Fruit fly (Drosophila melanogaster) whole organism, embryonic: Measurements from ENCODE around the gene CG10254.
A peak's percentile ranks its signal among the peaks of the same experiment; 100 is the strongest.

Source experiments
- BEAF-32 ChIP-seq: fragments of 200-800 bp; sonication (Bioruptor generic); optimal IDR thresholded peaks from 3 replicates; lab custom pipeline; 2017; ENCODE audit warnings: missing biosample characterization, missing genetic modification characterization, mild to moderate bottlenecking, moderate library complexity, missing genetic modification reagents
- CG11696 ChIP-seq: fragments of 200-800 bp; sonication (Bioruptor generic); IDR thresholded peaks from 2 replicates; pipeline ENCODE4 v1.3.6; 2022; ENCODE audit warnings: missing biosample characterization, missing genetic modification characterization
- CG12942 ChIP-seq: fragments of 200-800 bp; sonication (Bioruptor generic); optimal IDR thresholded peaks from 3 replicates; lab custom pipeline; 2016; ENCODE audit warnings: missing biosample characterization, missing genetic modification characterization
- CG13123 ChIP-seq: fragments of 200-800 bp; sonication (Bioruptor generic); optimal IDR thresholded peaks from 2 replicates; lab custom pipeline; 2016; ENCODE audit warnings: missing biosample characterization, missing genetic modification characterization
- CG13775 ChIP-seq: fragments of 200-800 bp; sonication (Bioruptor generic); optimal IDR thresholded peaks from 3 replicates; lab custom pipeline; 2017; ENCODE audit warnings: missing biosample characterization, mild to moderate bottlenecking, missing genetic modification characterization
- CG14710 ChIP-seq: fragments of 200-800 bp; sonication (Bioruptor generic); optimal IDR thresholded peaks from 3 replicates; lab custom pipeline; 2019; ENCODE audit warnings: missing biosample characterization, mild to moderate bottlenecking, missing genetic modification characterization, moderate library complexity
- CG17612 ChIP-seq: fragments of 200-800 bp; sonication (Bioruptor generic); IDR thresholded peaks from 2 replicates; pipeline ENCODE4 v1.3.6; 2022; ENCODE audit warnings: missing biosample characterization, missing genetic modification characterization
- CG1832 ChIP-seq: fragments of 200-800 bp; sonication (Bioruptor generic); optimal IDR thresholded peaks from 2 replicates; lab custom pipeline; 2017; ENCODE audit warnings: missing biosample characterization, mild to moderate bottlenecking, missing genetic modification characterization, inconsistent platforms
- CG2116 ChIP-seq: fragments of 200-800 bp; sonication (Bioruptor generic); optimal IDR thresholded peaks from 3 replicates; lab custom pipeline; 2018; ENCODE audit warnings: missing biosample characterization, mild to moderate bottlenecking, missing genetic modification characterization
- CG2678 ChIP-seq: fragments of 200-800 bp; sonication (Bioruptor generic); optimal IDR thresholded peaks from 3 replicates; lab custom pipeline; 2019; ENCODE audit warnings: missing biosample characterization, mild to moderate bottlenecking, missing genetic modification characterization, moderate library complexity
- CG32767 ChIP-seq: fragments of 200-800 bp; sonication (Bioruptor generic); IDR thresholded peaks from 2 replicates; pipeline ENCODE4 v1.3.6; 2022; ENCODE audit warnings: missing biosample characterization, missing genetic modification characterization
- CG4360 ChIP-seq: fragments of 200-800 bp; sonication (Bioruptor generic); IDR thresholded peaks from 2 replicates; pipeline ENCODE4 v1.3.6; 2022; ENCODE audit warnings: missing biosample characterization, missing genetic modification characterization
- CG5953 ChIP-seq: fragments of 200-800 bp; sonication (Bioruptor generic); IDR thresholded peaks from 2 replicates; pipeline ENCODE4 v1.3.6; 2022; ENCODE audit warnings: missing biosample characterization, missing genetic modification characterization
- CG6175 ChIP-seq: fragments of 200-800 bp; sonication (Bioruptor generic); IDR thresholded peaks from 3 replicates; pipeline ENCODE4 v1.3.6; 2022; ENCODE audit warnings: missing biosample characterization, missing genetic modification characterization
- CG7928 ChIP-seq: fragments of 200-800 bp; sonication (Bioruptor generic); optimal IDR thresholded peaks from 2 replicates; lab custom pipeline; 2017; ENCODE audit warnings: missing biosample characterization, mild to moderate bottlenecking, missing genetic modification characterization
- CG8359 ChIP-seq: fragments of 200-800 bp; sonication (Bioruptor generic); optimal IDR thresholded peaks from 2 replicates; lab custom pipeline; 2017; ENCODE audit warnings: missing biosample characterization, mild to moderate bottlenecking, missing genetic modification characterization, borderline replicate concordance
- CG9437 ChIP-seq: fragments of 200-800 bp; sonication (Bioruptor generic); optimal IDR thresholded peaks from 2 replicates; lab custom pipeline; 2018; ENCODE audit warnings: missing biosample characterization, mild to moderate bottlenecking, missing genetic modification characterization
- CHES-1-like ChIP-seq: fragments of 200-800 bp; sonication (Bioruptor generic); optimal IDR thresholded peaks from 2 replicates; lab custom pipeline; 2016; ENCODE audit warnings: missing biosample characterization, missing genetic modification characterization
- Camta ChIP-seq: fragments of 200-800 bp; sonication (Bioruptor generic); optimal IDR thresholded peaks from 2 replicates; lab custom pipeline; 2016; ENCODE audit warnings: missing biosample characterization, missing genetic modification characterization
- D19A ChIP-seq: fragments of 200-800 bp; optimal IDR thresholded peaks from 3 replicates; lab custom pipeline; 2019; ENCODE audit warnings: missing biosample characterization, mild to moderate bottlenecking, missing genetic modification characterization, moderate library complexity
- Dll ChIP-seq: fragments of 200-800 bp; sonication (Bioruptor generic); IDR thresholded peaks from 4 replicates; pipeline ENCODE4 v1.3.6; 2022; ENCODE audit warnings: missing biosample characterization, missing genetic modification characterization; ENCODE audit not compliant: partially characterized antibody
- Ets65A ChIP-seq: fragments of 200-800 bp; sonication (Bioruptor generic); peaks from one replicate; lab custom pipeline; 2016; ENCODE audit warnings: missing biosample characterization, missing genetic modification characterization
- Ets97D ChIP-seq: fragments of 200-800 bp; sonication (Bioruptor generic); optimal IDR thresholded peaks from 3 replicates; lab custom pipeline; 2016; ENCODE audit warnings: missing biosample characterization, missing genetic modification characterization
- Fer1 ChIP-seq: fragments of 200-800 bp; sonication (Bioruptor generic); optimal IDR thresholded peaks from 2 replicates; lab custom pipeline; 2017; ENCODE audit warnings: missing biosample characterization, mild to moderate bottlenecking, missing genetic modification characterization
- Hey ChIP-seq: fragments of 200-800 bp; sonication (Bioruptor generic); optimal IDR thresholded peaks from 3 replicates; lab custom pipeline; 2018; ENCODE audit warnings: missing biosample characterization, mild to moderate bottlenecking, missing genetic modification characterization
- Hmr ChIP-seq: fragments of 200-800 bp; sonication (Bioruptor generic); optimal IDR thresholded peaks from 3 replicates; lab custom pipeline; 2017; ENCODE audit warnings: mild to moderate bottlenecking, missing biosample characterization, missing genetic modification reagents, missing genetic modification characterization
- Lim3 ChIP-seq: fragments of 200-800 bp; sonication (Bioruptor generic); IDR thresholded peaks from 2 replicates; pipeline ENCODE4 v1.3.6; 2022; ENCODE audit warnings: missing biosample characterization, missing genetic modification characterization
- Med ChIP-seq: fragments of 200-800 bp; sonication (Bioruptor generic); peaks from one replicate; lab custom pipeline; 2016; ENCODE audit warnings: missing biosample characterization, missing genetic modification characterization, mild to moderate bottlenecking, inconsistent platforms, moderate library complexity
- Six4 ChIP-seq: fragments of 200-800 bp; sonication (Bioruptor generic); optimal IDR thresholded peaks from 2 replicates; lab custom pipeline; 2016; ENCODE audit warnings: missing biosample characterization, missing genetic modification characterization
- aop ChIP-seq: fragments of 200-800 bp; sonication (Bioruptor generic); IDR thresholded peaks from 2 replicates; pipeline ENCODE4 v1.3.6; 2022; ENCODE audit warnings: missing biosample characterization, missing genetic modification characterization
- az2 ChIP-seq: fragments of 200-800 bp; sonication (Bioruptor generic); optimal IDR thresholded peaks from 3 replicates; lab custom pipeline; 2016; ENCODE audit warnings: missing biosample characterization, missing genetic modification characterization
- bbx ChIP-seq: fragments of 200-800 bp; sonication (Bioruptor generic); IDR thresholded peaks from 2 replicates; pipeline ENCODE4 v1.3.6; 2022; ENCODE audit warnings: missing biosample characterization, missing genetic modification characterization; ENCODE audit not compliant: partially characterized antibody
- chm ChIP-seq: fragments of 200-800 bp; sonication (Bioruptor generic); IDR thresholded peaks from 2 replicates; pipeline ENCODE4 v1.3.6; 2022; ENCODE audit warnings: missing biosample characterization, missing genetic modification characterization
- da ChIP-seq: fragments of 200-800 bp; sonication (Bioruptor generic); optimal IDR thresholded peaks from 2 replicates; lab custom pipeline; 2016; ENCODE audit warnings: missing biosample characterization, missing genetic modification characterization
- dan ChIP-seq: fragments of 200-800 bp; sonication (Bioruptor generic); IDR thresholded peaks from 2 replicates; pipeline ENCODE4 v1.3.6; 2022; ENCODE audit warnings: missing biosample characterization, missing genetic modification characterization
- dysf ChIP-seq: fragments of 200-800 bp; sonication (Bioruptor generic); IDR thresholded peaks from 3 replicates; pipeline ENCODE4 v1.3.6; 2022; ENCODE audit warnings: missing biosample characterization, missing genetic modification characterization
- ftz-f1 ChIP-seq: fragments of 200-800 bp; sonication (Bioruptor generic); optimal IDR thresholded peaks from 2 replicates; lab custom pipeline; 2016; ENCODE audit warnings: missing biosample characterization, missing genetic modification characterization
- kni ChIP-seq: fragments of 200-800 bp; sonication (Bioruptor generic); optimal IDR thresholded peaks from 3 replicates; lab custom pipeline; 2017; ENCODE audit warnings: mild to moderate bottlenecking, missing biosample characterization, missing genetic modification reagents, missing genetic modification characterization
- nerfin-1 ChIP-seq: fragments of 200-800 bp; sonication (Bioruptor generic); optimal IDR thresholded peaks from 3 replicates; lab custom pipeline; 2019; ENCODE audit warnings: missing biosample characterization, mild to moderate bottlenecking, missing genetic modification characterization, moderate library complexity
- pita ChIP-seq: fragments of 200-800 bp; sonication (Bioruptor generic); optimal IDR thresholded peaks from 2 replicates; lab custom pipeline; 2017; ENCODE audit warnings: missing biosample characterization, mild to moderate bottlenecking, missing genetic modification characterization
- prd ChIP-seq, 3 experiments: fragments of >200 bp in 2 of 3; fragments of 200-800 bp in 1 of 3; sonication (Bioruptor generic) in 1 of 3; optimal IDR thresholded peaks in 2 of 3; IDR thresholded peaks in 1 of 3; 2 replicates in 2 of 3; 3 replicates in 1 of 3; pipeline versions ENCODE4 v1.3.6 to Lab custom; 2017 to 2022; ENCODE audit warnings: missing biosample characterization in 1 of 3, missing genetic modification characterization in 1 of 3
- pzg ChIP-seq: fragments of 200-800 bp; sonication (Bioruptor generic); optimal IDR thresholded peaks from 3 replicates; lab custom pipeline; 2018; ENCODE audit warnings: missing biosample characterization, mild to moderate bottlenecking, missing genetic modification characterization, moderate library complexity
- sc ChIP-seq, 3 experiments: fragments of >200 bp in 2 of 3; fragments of 200-800 bp in 1 of 3; sonication (Bioruptor generic) in 1 of 3; optimal IDR thresholded peaks; 2 replicates in 2 of 3; 3 replicates in 1 of 3; lab custom pipeline; 2017; ENCODE audit warnings: mild to moderate bottlenecking in 1 of 3, missing biosample characterization in 1 of 3, missing genetic modification characterization in 1 of 3, missing genetic modification reagents in 1 of 3
- sisA ChIP-seq: fragments of 200-800 bp; sonication (Bioruptor generic); IDR thresholded peaks from 2 replicates; pipeline ENCODE4 v1.3.6; 2022; ENCODE audit warnings: missing biosample characterization, missing genetic modification characterization
- sna ChIP-seq: fragments of 200-800 bp; sonication (Bioruptor generic); IDR thresholded peaks from 2 replicates; pipeline ENCODE4 v1.3.6; 2022; ENCODE audit warnings: missing biosample characterization, missing genetic modification characterization; ENCODE audit not compliant: partially characterized antibody
- stwl ChIP-seq: fragments of 200-800 bp; sonication (Bioruptor generic); optimal IDR thresholded peaks from 3 replicates; lab custom pipeline; 2018; ENCODE audit warnings: missing biosample characterization, mild to moderate bottlenecking, missing genetic modification characterization, moderate library complexity
- ttk ChIP-seq: fragments of 200-800 bp; sonication (Bioruptor generic); IDR thresholded peaks from 2 replicates; pipeline ENCODE4 v2.1.2; 2022; ENCODE audit warnings: missing biosample characterization, missing genetic modification characterization
- yki ChIP-seq: fragments of >200 bp; optimal IDR thresholded peaks from 3 replicates; lab custom pipeline; 2018
- z ChIP-seq: fragments of 200-800 bp; sonication (Bioruptor generic); IDR thresholded peaks from 3 replicates; pipeline ENCODE4 v1.3.6; 2022; ENCODE audit warnings: missing biosample characterization, missing genetic modification characterization

The CG10254 gene

DNA sequence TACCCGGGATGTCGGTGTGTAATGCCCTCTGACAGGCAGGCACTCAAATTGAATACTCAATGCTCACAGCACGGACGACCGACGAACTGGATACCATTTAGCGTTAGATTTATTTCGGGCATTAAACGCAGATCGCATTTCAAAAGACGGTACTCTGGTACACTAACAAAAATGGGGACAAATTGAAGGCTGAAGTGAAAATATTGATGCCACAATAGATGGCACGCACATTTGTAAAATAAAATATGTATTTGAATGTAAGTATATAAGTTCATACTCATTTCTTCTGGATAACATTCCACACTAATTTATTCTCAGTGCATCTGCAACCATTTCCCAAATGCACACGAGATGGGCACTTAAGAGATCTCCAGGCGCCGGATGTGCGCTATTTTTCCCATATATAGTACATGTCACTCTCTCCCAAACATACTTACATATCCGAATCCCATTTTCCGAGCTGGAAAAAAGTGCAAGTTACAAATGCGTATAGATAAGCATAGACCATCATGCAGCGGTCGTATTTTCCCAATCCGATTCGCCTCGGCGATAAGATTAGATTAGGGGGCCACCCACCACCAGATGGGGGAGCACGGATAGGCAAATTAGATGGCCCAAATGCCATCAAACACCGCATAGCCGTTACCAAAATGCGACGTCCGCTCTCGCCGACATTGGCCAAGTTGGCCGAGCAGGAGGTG is 14.9 kb upstream of the CG10254 start, which contains the start of gene CG10301 (continued):
- TF ChIP-seq pzg (no peak), Hey (tag; lab: Kevin White, UChicago) (no peak), D19A (tag; lab: Kevin White, UChicago) (peak; percentile 67), Six4 (GFP tag; lab: Kevin White, UChicago) (peak; percentile 73), stwl (tag; lab: Kevin White, UChicago) (peak; percentile 21), CHES-1-like (GFP tag; lab: Kevin White, UChicago) (no peak), CG7928 (GFP tag; lab: Kevin White, UChicago) (no peak), CG8359 (GFP tag; lab: Kevin White, UChicago) (peak; percentile 14), Hmr (no peak), CG6175 (no peak), BEAF-32 (GFP tag; lab: Kevin White, UChicago) (no peak), da (GFP tag; lab: Kevin White, UChicago) (no peak), CG32767 (GFP tag; lab: Robert Waterston, UW) (no peak), CG9437 (GFP tag; lab: Kevin White, UChicago) (peak; percentile 12), CG11696 (GFP tag; lab: Robert Waterston, UW) (no peak), kni (GFP tag; lab: Kevin White, UChicago) (no peak), CG17612 (GFP tag; lab: Robert Waterston, UW) (no peak), CG5953 (GFP tag; lab: Robert Waterston, UW) (peak; percentile 53; the same call in 1 of the 2 replicates), nerfin-1 (peak; percentile 45), Med (peak; percentile 77), dan (GFP tag; lab: Robert Waterston, UW) (0 out of 2 replicates have a peak, but pooled peaks have one; percentile 41), CG2116 (GFP tag; lab: Kevin White, UChicago) (peak; percentile 20), Ets65A (GFP tag; lab: Kevin White, UChicago) (peak; percentile 90), Ets97D (GFP tag; lab: Kevin White, UChicago) (peak; percentile 21), sna (GFP tag; lab: Robert Waterston, UW) (no peak), Lim3 (GFP tag; lab: Robert Waterston, UW) (no peak), prd (optimal IDR thresholded peaks at IDR 0.05; lab: Kevin White, UChicago) (no peak), prd (GFP tag; IDR thresholded peaks at IDR 0.05; lab: Robert Waterston, UW) (peak; percentile 86), sisA (GFP tag; lab: Robert Waterston, UW) (peak; percentile 69), aop (GFP tag; lab: Robert Waterston, UW) (0 out of 2 replicates have a peak, but pooled peaks have one; percentile 38), ftz-f1 (GFP tag; lab: Kevin White, UChicago) (no peak), dysf (GFP tag; lab: Robert Waterston, UW) (peak; percentile 62; the same call in 2 of the 3 replicates), Dll (GFP tag; lab: Robert Waterston, UW) (no peak), z (GFP tag; lab: Robert Waterston, UW) (no peak), CG14710 (tag; lab: Kevin White, UChicago) (peak; percentile 78), CG2678 (tag; lab: Kevin White, UChicago) (peak; percentile 51), pita (GFP tag; lab: Kevin White, UChicago) (no peak), CG1832 (GFP tag; lab: Kevin White, UChicago) (no peak), CG12942 (GFP tag; lab: Kevin White, UChicago) (peak; percentile 39), CG13775 (GFP tag; lab: Kevin White, UChicago) (peak; percentile 62), CG4360 (GFP tag; lab: Robert Waterston, UW) (no peak), CG13123 (GFP tag; lab: Kevin White, UChicago) (no peak), Fer1 (no peak), Camta (GFP tag; lab: Kevin White, UChicago) (peak; percentile 50), bbx (GFP tag; lab: Robert Waterston, UW) (no peak), ttk (GFP tag; lab: Robert Waterston, UW) (0 out of 2 replicates have a peak, but pooled peaks have one; percentile 12), az2 (GFP tag; lab: Kevin White, UChicago) (peak; percentile 64), sc (optimal IDR thresholded peaks at IDR 0.05; lab: Kevin White, UChicago) (no peak), sc (GFP tag; optimal IDR thresholded peaks at IDR 0.05; lab: Kevin White, UChicago) (peak; percentile 50), chm (peak; percentile 72), yki (lab: Kevin White, UChicago) (no peak)
